Worm (Caenorhabditis elegans) whole organism, L4 larva: ENCODE measurements around the gene srh-186.

Experiments used
- D1046.2 ChIP-seq: fragments of 200-800 bp; sonication (Bioruptor generic); IDR thresholded peaks from 2 replicates; pipeline ENCODE4 v1.3.6; 2022; ENCODE audit warnings: missing genetic modification characterization, missing compliant biosample characterization
- T26A8.4 ChIP-seq: fragments of 200-800 bp; sonication (Bioruptor generic); IDR thresholded peaks from 2 replicates; pipeline ENCODE4 v1.3.6; 2022; ENCODE audit warnings: missing genetic modification characterization, missing compliant biosample characterization
- Y105C5A.15 ChIP-seq: fragments of 200-800 bp; sonication (Bioruptor generic); IDR thresholded peaks from 2 replicates; pipeline ENCODE4 v1.3.6; 2022; ENCODE audit warnings: missing genetic modification characterization, missing compliant biosample characterization
- ZK546.5 ChIP-seq, 2 experiments: sonication (generic microtip); optimal IDR thresholded peaks; 2 replicates each; lab custom pipeline; 2017; ENCODE audit warnings: missing biosample characterization in 2 of 2, missing genetic modification characterization in 2 of 2
- aly-2 ChIP-seq: sonication (generic microtip); optimal IDR thresholded peaks from 2 replicates; lab custom pipeline; 2018; ENCODE audit warnings: missing biosample characterization, missing genetic modification characterization
- ctbp-1 ChIP-seq: fragments of 200-800 bp; sonication (Bioruptor generic); IDR thresholded peaks from 2 replicates; pipeline ENCODE4 v1.3.6; 2022; ENCODE audit warnings: missing genetic modification reagents, missing genetic modification characterization, missing compliant biosample characterization
- duxl-1 ChIP-seq: sonication (generic microtip); optimal IDR thresholded peaks from 2 replicates; lab custom pipeline; 2016; ENCODE audit warnings: mild to moderate bottlenecking, missing genetic modification characterization, moderate library complexity, missing compliant biosample characterization; ENCODE audit not compliant: poor library complexity
- egl-27 ChIP-seq: sonication (generic microtip); optimal IDR thresholded peaks from 3 replicates; lab custom pipeline; 2017; ENCODE audit warnings: missing biosample characterization, missing genetic modification reagents, missing genetic modification characterization
- egl-43 ChIP-seq: fragments of 200-800 bp; sonication (Bioruptor generic); IDR thresholded peaks from 2 replicates; pipeline ENCODE4 v1.3.6; 2022; ENCODE audit warnings: missing genetic modification reagents, missing genetic modification characterization, missing compliant biosample characterization
- hlh-11 ChIP-seq: fragments of 200-800 bp; sonication (Bioruptor generic); optimal IDR thresholded peaks from 2 replicates; lab custom pipeline; 2018; ENCODE audit warnings: mild to moderate bottlenecking, missing genetic modification characterization, missing compliant biosample characterization
- hlh-30 ChIP-seq: sonication (generic microtip); optimal IDR thresholded peaks from 2 replicates; lab custom pipeline; 2017; ENCODE audit warnings: antibody characterized with exemption, mild to moderate bottlenecking, missing genetic modification characterization, missing compliant biosample characterization; ENCODE audit not compliant: insufficient read depth
- hmg-1.1 ChIP-seq: fragments of 200-800 bp; sonication (Bioruptor generic); IDR thresholded peaks from 2 replicates; pipeline ENCODE4 v1.3.6; 2022; ENCODE audit warnings: missing genetic modification reagents, missing genetic modification characterization, missing compliant biosample characterization
- lin-13 ChIP-seq: fragments of 150-350 bp; optimal IDR thresholded peaks from 2 replicates; lab custom pipeline; 2014; ENCODE audit warnings: missing biosample characterization, missing genetic modification reagents, missing genetic modification characterization
- lin-39 ChIP-seq: fragments of 150-350 bp; optimal IDR thresholded peaks from 2 replicates; lab custom pipeline; 2014; ENCODE audit warnings: missing biosample characterization, missing genetic modification reagents, missing genetic modification characterization
- madf-9 ChIP-seq: fragments of 200-800 bp; sonication (Bioruptor generic); conservative IDR thresholded peaks from 2 replicates; pipeline ENCODE4 v1.3.6; 2022; ENCODE audit warnings: missing genetic modification reagents, missing genetic modification characterization, missing compliant biosample characterization
- mxl-2 ChIP-seq: fragments of 200-800 bp; sonication (Bioruptor generic); conservative IDR thresholded peaks from 2 replicates; pipeline ENCODE4 v1.3.6; 2022; ENCODE audit warnings: missing genetic modification reagents, missing genetic modification characterization, missing compliant biosample characterization
- nhr-102 ChIP-seq: sonication (generic microtip); optimal IDR thresholded peaks from 2 replicates; lab custom pipeline; 2016; ENCODE audit warnings: mild to moderate bottlenecking, missing genetic modification characterization, moderate library complexity, missing compliant biosample characterization
- nhr-237 ChIP-seq: sonication (generic microtip); optimal IDR thresholded peaks from 2 replicates; lab custom pipeline; 2017; ENCODE audit warnings: missing biosample characterization, missing genetic modification characterization
- nhr-41 ChIP-seq: fragments of 200-800 bp; sonication (Bioruptor generic); IDR thresholded peaks from 2 replicates; pipeline ENCODE4 v1.3.6; 2022; ENCODE audit warnings: missing genetic modification reagents, missing genetic modification characterization, missing compliant biosample characterization
- nhr-42 ChIP-seq: fragments of 200-800 bp; sonication (Bioruptor generic); IDR thresholded peaks from 2 replicates; pipeline ENCODE4 v1.3.6; 2022; ENCODE audit warnings: missing genetic modification characterization, missing compliant biosample characterization
- nhr-48 ChIP-seq: sonication (generic microtip); optimal IDR thresholded peaks from 2 replicates; lab custom pipeline; 2016; ENCODE audit warnings: mild to moderate bottlenecking, missing genetic modification characterization, missing compliant biosample characterization
- nhr-76 ChIP-seq: fragments of 150-350 bp; optimal IDR thresholded peaks from 2 replicates; lab custom pipeline; 2014; ENCODE audit warnings: missing biosample characterization, missing genetic modification characterization
- php-3 ChIP-seq: fragments of 200-800 bp; sonication (Bioruptor generic); IDR thresholded peaks from 2 replicates; pipeline ENCODE4 v1.3.6; 2022; ENCODE audit warnings: missing genetic modification reagents, missing genetic modification characterization, missing compliant biosample characterization
- saeg-2 ChIP-seq: fragments of 200-800 bp; sonication (Bioruptor generic); IDR thresholded peaks from 2 replicates; pipeline ENCODE4 v1.3.6; 2022; ENCODE audit warnings: missing genetic modification reagents, missing genetic modification characterization, missing compliant biosample characterization
- sdz-12 ChIP-seq: fragments of 200-800 bp; sonication (Bioruptor generic); optimal IDR thresholded peaks from 2 replicates; lab custom pipeline; 2018; ENCODE audit warnings: mild to moderate bottlenecking, missing genetic modification characterization, missing compliant biosample characterization
- snpc-1.2 ChIP-seq: fragments of 200-800 bp; sonication (Bioruptor generic); IDR thresholded peaks from 2 replicates; pipeline ENCODE4 v1.3.6; 2022; ENCODE audit warnings: missing genetic modification reagents, missing genetic modification characterization, missing compliant biosample characterization
- snpc-4 ChIP-seq: fragments of 150-350 bp; optimal IDR thresholded peaks from 2 replicates; lab custom pipeline; 2014; ENCODE audit warnings: missing biosample characterization, missing genetic modification characterization
- spr-1 ChIP-seq: sonication (generic microtip); optimal IDR thresholded peaks from 2 replicates; lab custom pipeline; 2016; ENCODE audit warnings: mild to moderate bottlenecking, missing genetic modification characterization, missing compliant biosample characterization
- unc-39 ChIP-seq: sonication (generic microtip); optimal IDR thresholded peaks from 2 replicates; lab custom pipeline; 2017; ENCODE audit warnings: missing biosample characterization, missing genetic modification characterization
- unc-62 ChIP-seq, 3 experiments: fragments of 150-350 bp in 1 of 3; sonication (generic microtip); optimal IDR thresholded peaks in 2 of 3; peaks in 1 of 3; 1 replicate in 1 of 3; 2 replicates in 2 of 3; lab custom pipeline; 2014 to 2017; ENCODE audit warnings: missing biosample characterization in 3 of 3, missing genetic modification characterization in 3 of 3, missing genetic modification reagents in 3 of 3, missing genotype in 1 of 3
- zfp-3 ChIP-seq: fragments of 200-800 bp; sonication (Bioruptor generic); conservative IDR thresholded peaks from 2 replicates; pipeline ENCODE4 v1.3.6; 2022; ENCODE audit warnings: missing genetic modification reagents, missing genetic modification characterization, missing compliant biosample characterization
- zip-11 ChIP-seq: fragments of 200-800 bp; sonication (Bioruptor generic); IDR thresholded peaks from 2 replicates; pipeline ENCODE4 v1.3.6; 2022; ENCODE audit warnings: missing genetic modification characterization, missing compliant biosample characterization
- zip-2 ChIP-seq: fragments of 150-350 bp; optimal IDR thresholded peaks from 2 replicates; lab custom pipeline; 2014; ENCODE audit warnings: missing biosample characterization, missing genetic modification characterization
- ztf-11 ChIP-seq: fragments of 150-350 bp; optimal IDR thresholded peaks from 2 replicates; lab custom pipeline; 2014; ENCODE audit warnings: missing biosample characterization, missing genetic modification characterization
- ztf-7 ChIP-seq: fragments of 150-350 bp; optimal IDR thresholded peaks from 2 replicates; lab custom pipeline; 2014; ENCODE audit warnings: missing biosample characterization, missing genetic modification characterization

The srh-186 gene

ce11 chrV:15940254-15940653, 15.3 kb upstream of the srh-186 start, which contains the start of gene srw-55:
Gene srw-55, minus strand, starts transcription at chrV:15940354.
- TF ChIP-seq zfp-3 (GFP tag; lab: Robert Waterston, UW) = no peak
- no peak for TF ChIP-seq spr-1 (tag; lab: Kevin White, UChicago)
- TF ChIP-seq unc-62 (GFP tag; optimal IDR thresholded peaks at IDR 0.05 in 1 of 2; lab: Kevin White, UChicago) = peak in 1 of 2 experiments; percentile 66
- TF ChIP-seq unc-62 (tag; optimal IDR thresholded peaks at IDR 0.05; lab: Kevin White, UChicago) = no peak

- TF ChIP-seq nhr-42 (no peak), unc-39 (tag; lab: Kevin White, UChicago) (no peak), egl-27 (tag; lab: Kevin White, UChicago) (no peak), nhr-237 (no peak), D1046.2 (GFP tag; lab: Robert Waterston, UW) (no peak), nhr-102 (no peak), ztf-7 (tag; lab: Kevin White, UChicago) (no peak), duxl-1 (tag; lab: Kevin White, UChicago) (no peak), snpc-1.2 (GFP tag; lab: Robert Waterston, UW) (no peak), T26A8.4 (GFP tag; lab: Robert Waterston, UW) (no peak), mxl-2 (GFP tag; lab: Robert Waterston, UW) (no peak), zfp-3 (GFP tag; lab: Robert Waterston, UW) (no peak), saeg-2 (GFP tag; lab: Robert Waterston, UW) (no peak), egl-43 (GFP tag; lab: Robert Waterston, UW) (no peak), aly-2 (tag; lab: Kevin White, UChicago) (no peak)
Observed at ce11 chrV:15943125-15943524, 12.5 kb upstream of the srh-186 start, which contains the start of gene srw-53. Gene srw-53, plus strand, starts transcription at chrV:15943425.

- TF ChIP-seq nhr-41 = no peak
- TF ChIP-seq sdz-12 (GFP tag; lab: Kevin White, UChicago) = no peak
- no peak for TF ChIP-seq zip-2
- TF ChIP-seq unc-62 (GFP tag; optimal IDR thresholded peaks at IDR 0.05 in 1 of 2; lab: Kevin White, UChicago) = no peak
- no peak for TF ChIP-seq unc-62 (tag; optimal IDR thresholded peaks at IDR 0.05; lab: Kevin White, UChicago)
- TF ChIP-seq hlh-11 (tag; lab: Kevin White, UChicago) = no peak
- TF ChIP-seq hmg-1.1 (GFP tag; lab: Robert Waterston, UW) = no peak
- TF ChIP-seq ztf-11 (tag; lab: Kevin White, UChicago) = no peak
- TF ChIP-seq ZK546.5 (tag; optimal IDR thresholded peaks at IDR 0.05; lab: Kevin White, UChicago) = no peak
- TF ChIP-seq ctbp-1 (GFP tag; lab: Robert Waterston, UW) = no peak
- no peak for TF ChIP-seq snpc-4
- TF ChIP-seq Y105C5A.15 (GFP tag; lab: Robert Waterston, UW) = no peak
- no peak for TF ChIP-seq hlh-30
- no peak for TF ChIP-seq lin-39 (tag; lab: Kevin White, UChicago)
- TF ChIP-seq madf-9 = no peak
- no peak for TF ChIP-seq nhr-48 (tag; lab: Kevin White, UChicago)
- TF ChIP-seq nhr-76 (tag; lab: Kevin White, UChicago) = no peak
- no peak for TF ChIP-seq php-3 (GFP tag; lab: Robert Waterston, UW)
- TF ChIP-seq, all 104 proteins: peak for 0
Observed at ce11 chrV:15950903-15951302, 4.7 kb upstream of the srh-186 start, which contains the start of gene srw-59. Gene srw-59, minus strand, starts transcription at chrV:15951003.

- TF ChIP-seq unc-39 (tag; lab: Kevin White, UChicago) = no peak
- no peak for TF ChIP-seq zip-11 (GFP tag; lab: Robert Waterston, UW)
- no peak for TF ChIP-seq lin-13 (GFP tag; lab: Kevin White, UChicago)
Observed at ce11 chrV:15952762-15953161, 2.8 kb upstream of the srh-186 start, which contains the start of gene srw-56. Gene srw-56, minus strand, starts transcription at chrV:15952862.
